Worm (Caenorhabditis elegans) whole organism, L4 larva: ENCODE measurements around the gene rfs-1.

Source experiments
- R02D3.7 ChIP-seq: fragments of 150-350 bp; sonication (generic microtip); optimal IDR thresholded peaks from 3 replicates; lab custom pipeline; 2014; ENCODE audit warnings: missing biosample characterization, missing genetic modification characterization
- ceh-62 ChIP-seq: sonication (generic microtip); optimal IDR thresholded peaks from 2 replicates; lab custom pipeline; 2017; ENCODE audit warnings: missing biosample characterization, missing genetic modification characterization
- dmd-8 ChIP-seq: fragments of 200-800 bp; sonication (Bioruptor generic); IDR thresholded peaks from 2 replicates; pipeline ENCODE4 v1.3.6; 2022; ENCODE audit warnings: missing genetic modification characterization, missing compliant biosample characterization
- egl-27 ChIP-seq: sonication (generic microtip); optimal IDR thresholded peaks from 3 replicates; lab custom pipeline; 2017; ENCODE audit warnings: missing biosample characterization, missing genetic modification reagents, missing genetic modification characterization
- lin-13 ChIP-seq: fragments of 150-350 bp; optimal IDR thresholded peaks from 2 replicates; lab custom pipeline; 2014; ENCODE audit warnings: missing biosample characterization, missing genetic modification reagents, missing genetic modification characterization
- lir-3 ChIP-seq: sonication (generic microtip); optimal IDR thresholded peaks from 2 replicates; lab custom pipeline; 2016; ENCODE audit warnings: mild to moderate bottlenecking, missing genetic modification characterization, missing compliant biosample characterization
- mdt-29 ChIP-seq: fragments of 200-800 bp; sonication (Bioruptor generic); IDR thresholded peaks from 2 replicates; pipeline ENCODE4 v1.3.6; 2022; ENCODE audit warnings: missing genetic modification reagents, missing genetic modification characterization, missing compliant biosample characterization
- nhr-237 ChIP-seq: sonication (generic microtip); optimal IDR thresholded peaks from 2 replicates; lab custom pipeline; 2017; ENCODE audit warnings: missing biosample characterization, missing genetic modification characterization
- nhr-28 ChIP-seq: fragments of 150-350 bp; optimal IDR thresholded peaks from 2 replicates; lab custom pipeline; 2014; ENCODE audit warnings: missing biosample characterization, missing genetic modification characterization
- skn-1 ChIP-seq: fragments of 150-350 bp; optimal IDR thresholded peaks from 2 replicates; lab custom pipeline; 2014; ENCODE audit warnings: missing biosample characterization, missing genetic modification characterization
- unc-39 ChIP-seq: sonication (generic microtip); optimal IDR thresholded peaks from 2 replicates; lab custom pipeline; 2017; ENCODE audit warnings: missing biosample characterization, missing genetic modification characterization
- unc-62 ChIP-seq, 3 experiments: fragments of 150-350 bp in 1 of 3; sonication (generic microtip); optimal IDR thresholded peaks in 2 of 3; peaks in 1 of 3; 1 replicate in 1 of 3; 2 replicates in 2 of 3; lab custom pipeline; 2014 to 2017; ENCODE audit warnings: missing biosample characterization in 3 of 3, missing genetic modification characterization in 3 of 3, missing genetic modification reagents in 3 of 3, missing genotype in 1 of 3
- zfp-2 ChIP-seq: sonication (generic microtip); optimal IDR thresholded peaks from 2 replicates; lab custom pipeline; 2016; ENCODE audit warnings: mild to moderate bottlenecking, missing genetic modification characterization, missing compliant biosample characterization

DNA sequence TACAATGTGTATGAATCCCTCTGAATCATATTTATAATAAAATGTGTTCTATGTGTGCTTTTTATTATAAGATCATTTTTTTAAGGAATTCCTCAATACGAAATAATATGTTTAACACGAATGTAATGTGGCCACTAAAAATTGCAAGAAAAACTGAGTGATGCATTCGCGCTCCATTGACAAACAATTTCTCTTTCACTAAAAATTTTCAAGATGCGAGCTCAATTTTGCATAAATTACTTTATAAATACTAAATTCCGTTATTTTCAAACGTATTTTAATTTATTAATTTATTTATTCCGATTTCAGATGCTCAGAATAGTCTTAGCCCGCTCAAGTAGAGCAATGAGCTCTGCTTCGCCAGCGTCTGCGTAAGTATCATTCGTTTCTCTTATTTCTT is 39.5 kb downstream of the rfs-1 start, which contains the start of gene mrps-9:
- no peak for TF ChIP-seq nhr-237 (tag; lab: Kevin White, UChicago)
- no peak for TF ChIP-seq nhr-28 (tag; lab: Kevin White, UChicago)
- TF ChIP-seq dmd-8 (GFP tag; lab: Robert Waterston, UW): no peak
- TF ChIP-seq R02D3.7: no peak
- TF ChIP-seq unc-62 (GFP tag; optimal IDR thresholded peaks at IDR 0.05 in 1 of 2; lab: Kevin White, UChicago): no peak
- no peak for TF ChIP-seq unc-62 (tag; optimal IDR thresholded peaks at IDR 0.05; lab: Kevin White, UChicago)
- no peak for TF ChIP-seq egl-27 (tag; lab: Kevin White, UChicago)
- TF ChIP-seq lir-3 (tag; lab: Kevin White, UChicago): no peak
- TF ChIP-seq skn-1 (tag; lab: Kevin White, UChicago): no peak
- TF ChIP-seq lin-13 (GFP tag; lab: Kevin White, UChicago): no peak
- TF ChIP-seq unc-39 (tag; lab: Kevin White, UChicago): no peak
- TF ChIP-seq zfp-2 (tag; lab: Kevin White, UChicago): no peak
- TF ChIP-seq ceh-62 (tag; lab: Kevin White, UChicago): no peak
- no peak for TF ChIP-seq mdt-29 (GFP tag; lab: Robert Waterston, UW)
